Worm (Caenorhabditis elegans) whole organism, L1 larva: ENCODE results near the gene C05G5.7.
A peak's percentile ranks its signal among the peaks of the same experiment; 100 is the strongest.

Experiments
- C16A3.4 ChIP-seq: fragments of 150-350 bp; optimal IDR thresholded peaks from 2 replicates; lab custom pipeline; 2014; ENCODE audit warnings: missing biosample characterization, missing genetic modification characterization
- C34B4.2 ChIP-seq: sonication (generic microtip); optimal IDR thresholded peaks from 2 replicates; lab custom pipeline; 2017; ENCODE audit warnings: mild to moderate bottlenecking, missing genetic modification characterization, missing compliant biosample characterization
- Y116A8C.19 ChIP-seq: sonication (generic microtip); optimal IDR thresholded peaks from 2 replicates; lab custom pipeline; 2016; ENCODE audit warnings: missing compliant biosample characterization, missing genetic modification characterization, borderline replicate concordance
- alr-1 ChIP-seq: fragments of 200-800 bp; sonication (Bioruptor generic); optimal IDR thresholded peaks from 2 replicates; lab custom pipeline; 2018; ENCODE audit warnings: borderline replicate concordance, mild to moderate bottlenecking, missing genetic modification characterization, missing compliant biosample characterization
- aly-2 ChIP-seq: fragments of 150-350 bp; optimal IDR thresholded peaks from 2 replicates; lab custom pipeline; 2014; ENCODE audit warnings: missing biosample characterization, missing genetic modification characterization
- blmp-1 ChIP-seq: fragments of 150-350 bp; optimal IDR thresholded peaks from 2 replicates; lab custom pipeline; 2014; ENCODE audit warnings: missing biosample characterization, missing genetic modification characterization
- ceh-63 ChIP-seq: fragments of 200-800 bp; sonication (Bioruptor generic); optimal IDR thresholded peaks from 2 replicates; lab custom pipeline; 2018; ENCODE audit warnings: mild to moderate bottlenecking, missing genetic modification characterization, missing compliant biosample characterization
- ceh-82 ChIP-seq, 3 experiments: fragments of 150-350 bp in 1 of 3; sonication (generic microtip) in 2 of 3; optimal IDR thresholded peaks; 2 replicates each; lab custom pipeline; 2014 to 2017; ENCODE audit warnings: missing biosample characterization in 3 of 3, missing genetic modification characterization in 3 of 3
- ceh-90 ChIP-seq: sonication (generic microtip); optimal IDR thresholded peaks from 2 replicates; lab custom pipeline; 2016; ENCODE audit warnings: missing genetic modification characterization, missing compliant biosample characterization
- dsc-1 ChIP-seq: sonication (generic microtip); optimal IDR thresholded peaks from 2 replicates; lab custom pipeline; 2016; ENCODE audit warnings: mild to moderate bottlenecking, missing genetic modification characterization, missing compliant biosample characterization
- egl-13 ChIP-seq: sonication (generic microtip); optimal IDR thresholded peaks from 2 replicates; lab custom pipeline; 2016; ENCODE audit warnings: missing genotype, missing genetic modification reagents, missing genetic modification characterization, missing compliant biosample characterization
- elt-2 ChIP-seq: sonication (generic microtip); optimal IDR thresholded peaks from 2 replicates; lab custom pipeline; 2016; ENCODE audit warnings: missing genetic modification characterization, mild to moderate bottlenecking, inconsistent platforms, missing compliant biosample characterization, missing genetic modification reagents
- fkh-10 ChIP-seq: sonication (generic microtip); optimal IDR thresholded peaks from 2 replicates; lab custom pipeline; 2017; ENCODE audit warnings: missing biosample characterization, missing genetic modification reagents, missing genetic modification characterization
- fos-1 ChIP-seq: fragments of 150-350 bp; optimal IDR thresholded peaks from 2 replicates; lab custom pipeline; 2014; ENCODE audit warnings: missing biosample characterization, missing genetic modification characterization
- grh-1 ChIP-seq: fragments of 200-800 bp; sonication (Bioruptor generic); IDR thresholded peaks from 2 replicates; pipeline ENCODE4 v1.3.6; 2022; ENCODE audit warnings: missing genetic modification reagents, missing genetic modification characterization, missing compliant biosample characterization
- hlh-17 ChIP-seq: fragments of 200-800 bp; sonication (Bioruptor generic); optimal IDR thresholded peaks from 2 replicates; lab custom pipeline; 2018; ENCODE audit warnings: missing genetic modification characterization, mild to moderate bottlenecking, missing compliant biosample characterization, moderate library complexity, borderline replicate concordance
- hpl-2 ChIP-seq: fragments of 150-350 bp; optimal IDR thresholded peaks from 2 replicates; lab custom pipeline; 2014; ENCODE audit warnings: missing biosample characterization, missing genetic modification reagents, missing genetic modification characterization
- irx-1 ChIP-seq: sonication (generic microtip); optimal IDR thresholded peaks from 2 replicates; lab custom pipeline; 2016; ENCODE audit warnings: missing genetic modification characterization, missing compliant biosample characterization
- jun-1 ChIP-seq: fragments of 150-350 bp; optimal IDR thresholded peaks from 2 replicates; lab custom pipeline; 2014; ENCODE audit warnings: missing biosample characterization, missing genetic modification reagents, missing genetic modification characterization
- lin-15B ChIP-seq: fragments of 150-350 bp; sonication (generic microtip); optimal IDR thresholded peaks from 3 replicates; lab custom pipeline; 2014; ENCODE audit warnings: missing biosample characterization, missing genetic modification characterization
- lir-3 ChIP-seq: sonication (generic microtip); optimal IDR thresholded peaks from 2 replicates; lab custom pipeline; 2016; ENCODE audit warnings: mild to moderate bottlenecking, missing genetic modification characterization, moderate library complexity, missing compliant biosample characterization; ENCODE audit not compliant: poor library complexity
- mdl-1 ChIP-seq, 2 experiments: fragments of 150-350 bp; optimal IDR thresholded peaks; 2 replicates each; lab custom pipeline; 2014 to 2017; ENCODE audit warnings: missing biosample characterization in 2 of 2, missing genetic modification characterization in 2 of 2, inconsistent platforms in 1 of 2
- mep-1 ChIP-seq: fragments of 150-350 bp; optimal IDR thresholded peaks from 2 replicates; lab custom pipeline; 2014; ENCODE audit warnings: missing biosample characterization, missing genetic modification characterization
- nhr-11 ChIP-seq: fragments of 150-350 bp; optimal IDR thresholded peaks from 2 replicates; lab custom pipeline; 2014; ENCODE audit warnings: missing biosample characterization, missing genetic modification characterization
- nhr-19 ChIP-seq: fragments of 200-800 bp; sonication (Bioruptor generic); conservative IDR thresholded peaks from 2 replicates; pipeline ENCODE4 v1.3.6; 2022; ENCODE audit warnings: missing genetic modification characterization, missing compliant biosample characterization
- nhr-20 ChIP-seq: sonication (generic microtip); optimal IDR thresholded peaks from 2 replicates; lab custom pipeline; 2016; ENCODE audit warnings: mild to moderate bottlenecking, missing genetic modification characterization, missing compliant biosample characterization
- nhr-47 ChIP-seq: sonication (generic microtip); optimal IDR thresholded peaks from 2 replicates; lab custom pipeline; 2016; ENCODE audit warnings: mild to moderate bottlenecking, missing genetic modification characterization, moderate library complexity, missing compliant biosample characterization
- nhr-71 ChIP-seq: sonication (generic microtip); optimal IDR thresholded peaks from 2 replicates; lab custom pipeline; 2016; ENCODE audit warnings: mild to moderate bottlenecking, missing genetic modification characterization, moderate library complexity, missing compliant biosample characterization
- nhr-76 ChIP-seq: sonication (generic microtip); optimal IDR thresholded peaks from 2 replicates; lab custom pipeline; 2017; ENCODE audit warnings: missing biosample characterization, missing genetic modification characterization
- nhr-77 ChIP-seq: fragments of 150-350 bp; optimal IDR thresholded peaks from 2 replicates; lab custom pipeline; 2014; ENCODE audit warnings: missing biosample characterization, missing genetic modification characterization
- nhr-84 ChIP-seq: sonication (generic microtip); optimal IDR thresholded peaks from 2 replicates; lab custom pipeline; 2017; ENCODE audit warnings: missing biosample characterization, missing genetic modification characterization
- pag-3 ChIP-seq: sonication (generic microtip); optimal IDR thresholded peaks from 2 replicates; lab custom pipeline; 2017; ENCODE audit warnings: missing genetic modification characterization, mild to moderate bottlenecking, missing compliant biosample characterization, antibody characterized with exemption, borderline replicate concordance; ENCODE audit not compliant: insufficient read depth
- rnt-1 ChIP-seq: sonication (generic microtip); optimal IDR thresholded peaks from 2 replicates; lab custom pipeline; 2016; ENCODE audit warnings: mild to moderate bottlenecking, missing genetic modification characterization, moderate library complexity, missing compliant biosample characterization
- skn-1 ChIP-seq: fragments of 150-350 bp; optimal IDR thresholded peaks from 2 replicates; lab custom pipeline; 2014; ENCODE audit warnings: missing biosample characterization, missing genetic modification characterization
- snpc-4 ChIP-seq: fragments of 150-350 bp; optimal IDR thresholded peaks from 2 replicates; lab custom pipeline; 2014; ENCODE audit warnings: missing biosample characterization, missing genetic modification characterization
- snu-23 ChIP-seq: sonication (generic microtip); optimal IDR thresholded peaks from 2 replicates; lab custom pipeline; 2016; ENCODE audit warnings: missing genetic modification characterization, missing compliant biosample characterization
- sox-4 ChIP-seq: sonication (generic microtip); optimal IDR thresholded peaks from 2 replicates; lab custom pipeline; 2016; ENCODE audit warnings: missing genetic modification characterization, missing compliant biosample characterization
- sptf-1 ChIP-seq: fragments of 150-350 bp; optimal IDR thresholded peaks from 2 replicates; lab custom pipeline; 2014; ENCODE audit warnings: missing biosample characterization, missing genetic modification characterization
- tbx-2 ChIP-seq: sonication (generic microtip); optimal IDR thresholded peaks from 2 replicates; lab custom pipeline; 2016; ENCODE audit warnings: missing genetic modification characterization, missing compliant biosample characterization
- tlp-1 ChIP-seq: fragments of 150-350 bp; optimal IDR thresholded peaks from 2 replicates; lab custom pipeline; 2014; ENCODE audit warnings: missing biosample characterization, missing genetic modification characterization
- unc-130 ChIP-seq: fragments of 150-350 bp; optimal IDR thresholded peaks from 2 replicates; lab custom pipeline; 2017; ENCODE audit warnings: missing biosample characterization, missing genetic modification characterization, inconsistent platforms
- unc-86 ChIP-seq: sonication (generic microtip); optimal IDR thresholded peaks from 2 replicates; lab custom pipeline; 2016; ENCODE audit warnings: missing genetic modification characterization, missing compliant biosample characterization
- unc-98 ChIP-seq: fragments of 200-800 bp; sonication (Bioruptor generic); IDR thresholded peaks from 2 replicates; pipeline ENCODE4 v1.3.6; 2022; ENCODE audit warnings: missing genetic modification characterization, missing compliant biosample characterization
- vab-15 ChIP-seq: sonication (generic microtip); optimal IDR thresholded peaks from 2 replicates; lab custom pipeline; 2017; ENCODE audit warnings: missing genotype, mild to moderate bottlenecking, missing genetic modification characterization, missing compliant biosample characterization
- xbp-1 ChIP-seq: sonication (generic microtip); optimal IDR thresholded peaks from 2 replicates; lab custom pipeline; 2016; ENCODE audit warnings: missing genetic modification characterization, missing compliant biosample characterization
- zag-1 ChIP-seq: fragments of 150-350 bp; optimal IDR thresholded peaks from 2 replicates; lab custom pipeline; 2014; ENCODE audit warnings: missing biosample characterization, missing genetic modification characterization
- zip-4 ChIP-seq: fragments of 200-800 bp; sonication (Bioruptor generic); optimal IDR thresholded peaks from 2 replicates; lab custom pipeline; 2018; ENCODE audit warnings: mild to moderate bottlenecking, missing genetic modification characterization, moderate library complexity, missing compliant biosample characterization
- ztf-11 ChIP-seq, 2 experiments: sonication (generic microtip); optimal IDR thresholded peaks; 2 replicates each; lab custom pipeline; 2016 to 2017; ENCODE audit warnings: missing genetic modification characterization in 2 of 2, missing biosample characterization in 1 of 2, missing compliant biosample characterization in 1 of 2
- ztf-4 ChIP-seq: fragments of 150-350 bp; optimal IDR thresholded peaks from 2 replicates; lab custom pipeline; 2014; ENCODE audit warnings: missing biosample characterization, missing genetic modification characterization

C05G5.7 gene

DNA sequence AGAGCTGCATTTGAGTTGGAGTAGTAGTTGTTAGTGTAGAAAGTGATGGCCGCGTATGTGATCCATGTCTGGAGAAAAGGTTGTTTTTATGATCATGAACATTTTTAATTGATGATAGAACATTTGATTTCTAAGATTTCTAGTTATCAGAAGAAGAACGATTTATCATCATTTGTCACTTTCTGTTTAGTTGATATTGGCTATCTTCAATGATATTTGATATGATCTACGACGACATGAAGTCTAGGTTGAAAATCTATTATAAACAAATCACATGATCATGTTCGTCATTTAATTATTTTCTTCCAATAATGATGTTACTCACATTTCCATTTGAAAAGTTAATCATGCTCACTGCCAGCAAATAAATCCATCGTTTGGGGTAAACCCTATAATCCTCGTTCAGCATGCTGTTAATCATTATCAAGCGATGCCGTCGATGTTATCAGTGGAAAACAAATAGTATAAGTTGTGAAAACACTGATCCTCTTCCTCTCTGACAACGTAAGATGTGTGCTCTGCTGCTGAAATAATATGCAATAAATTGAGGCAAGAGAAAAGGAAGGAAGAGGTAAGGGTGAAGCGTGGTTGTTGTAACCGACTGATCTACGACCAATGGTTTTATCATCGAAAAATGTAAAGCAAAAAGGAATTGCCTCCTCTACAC lies 6.5 kb downstream of the C05G5.7 start (continued):
- TF ChIP-seq hpl-2 (GFP tag; lab: Kevin White, UChicago) (no peak), unc-86 (tag; lab: Kevin White, UChicago) (no peak), skn-1 (tag; lab: Kevin White, UChicago) (no peak), hlh-17 (GFP tag; lab: Kevin White, UChicago) (no peak), aly-2 (tag; lab: Kevin White, UChicago) (no peak), C16A3.4 (tag; lab: Kevin White, UChicago) (no peak), snpc-4 (tag; lab: Kevin White, UChicago) (no peak), lin-15B (tag; lab: Kevin White, UChicago) (no peak), mep-1 (tag; lab: Kevin White, UChicago) (no peak), tlp-1 (tag; lab: Kevin White, UChicago) (no peak), ceh-63 (GFP tag; lab: Kevin White, UChicago) (no peak), Y116A8C.19 (no peak), sox-4 (tag; lab: Kevin White, UChicago) (no peak), nhr-76 (tag; lab: Kevin White, UChicago) (no peak), jun-1 (peak; percentile 41), sptf-1 (tag; lab: Kevin White, UChicago) (no peak), grh-1 (GFP tag; lab: Robert Waterston, UW) (no peak), zag-1 (tag; lab: Kevin White, UChicago) (no peak), irx-1 (tag; lab: Kevin White, UChicago) (no peak), pag-3 (tag; lab: Kevin White, UChicago) (no peak), fkh-10 (GFP tag; lab: Kevin White, UChicago) (no peak), C34B4.2 (tag; lab: Kevin White, UChicago) (no peak), xbp-1 (tag; lab: Kevin White, UChicago) (no peak), ceh-90 (tag; lab: Kevin White, UChicago) (no peak), unc-98 (GFP tag; lab: Robert Waterston, UW) (no peak), nhr-47 (tag; lab: Kevin White, UChicago) (no peak), tbx-2 (peak; percentile 52), ztf-4 (tag; lab: Kevin White, UChicago) (no peak), elt-2 (peak; percentile 73), lir-3 (no peak), egl-13 (tag; lab: Kevin White, UChicago) (no peak), nhr-84 (no peak), ztf-11 (tag; optimal IDR thresholded peaks at IDR 0.05; lab: Kevin White, UChicago) (no peak), nhr-11 (no peak), nhr-77 (tag; lab: Kevin White, UChicago) (no peak), snu-23 (peak; percentile 26)

DNA sequence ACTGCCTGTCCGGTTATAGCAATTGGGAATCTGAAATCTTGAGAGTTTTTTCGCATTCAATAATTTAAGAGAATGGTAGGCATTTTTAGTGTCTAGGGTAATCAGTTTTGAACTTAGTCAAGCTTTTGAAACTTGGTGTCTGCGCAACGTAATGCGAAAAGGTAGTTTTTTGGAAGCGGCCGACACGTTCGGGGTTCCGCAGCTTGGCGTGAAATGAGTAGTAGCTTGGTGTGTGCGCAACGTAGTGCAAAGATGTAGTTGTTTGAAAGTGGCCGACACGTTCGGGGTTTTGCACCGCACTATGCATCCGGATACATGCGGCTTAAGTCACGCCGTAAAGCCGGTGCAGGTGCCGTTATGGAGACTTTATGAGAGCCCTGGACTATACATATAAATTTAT lies 7.4 kb downstream of the C05G5.7 start:
- TF ChIP-seq unc-98 (GFP tag; lab: Robert Waterston, UW), result no peak
- no peak for TF ChIP-seq jun-1
- TF ChIP-seq irx-1 (tag; lab: Kevin White, UChicago), result no peak
- TF ChIP-seq snpc-4 (tag; lab: Kevin White, UChicago), result peak; percentile 35
- TF ChIP-seq sox-4 (tag; lab: Kevin White, UChicago), result no peak
- TF ChIP-seq zip-4 (GFP tag; lab: Kevin White, UChicago), result no peak
- TF ChIP-seq sptf-1 (tag; lab: Kevin White, UChicago), result no peak

DNA sequence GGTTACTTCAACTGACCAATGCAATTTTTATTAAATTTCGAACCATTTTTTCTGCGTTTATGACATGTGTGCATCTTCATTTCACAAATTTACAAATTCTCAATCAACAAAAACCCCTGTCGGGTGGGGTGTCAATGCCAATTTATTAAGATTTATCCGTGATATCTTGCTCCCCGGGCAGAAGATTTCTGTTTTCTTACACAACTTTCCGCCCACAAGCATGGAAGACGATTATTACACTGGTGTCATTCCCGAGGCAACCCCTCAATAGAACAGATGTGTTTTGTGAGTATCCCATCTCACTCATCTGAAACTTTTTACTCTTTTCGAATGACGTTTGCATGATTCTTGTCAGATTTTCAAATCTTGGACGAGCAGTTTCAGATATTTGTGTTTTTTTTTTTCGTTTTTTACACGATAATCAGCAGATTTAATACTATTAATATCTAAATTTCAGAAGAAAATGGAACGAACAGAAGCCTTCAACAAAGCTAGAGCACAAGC lies 11.7 kb downstream of the C05G5.7 start, which contains the start of gene F33C8.4:
Gene F33C8.4 (plus strand): TSS at position 454 of the 504 bp plus-strand sequence.
- TF ChIP-seq nhr-19, result no peak; the same call in 1 of the 2 replicates
- no peak for TF ChIP-seq Y116A8C.19
- no peak for TF ChIP-seq vab-15
- no peak for TF ChIP-seq blmp-1 (tag; lab: Kevin White, UChicago)
- peak; percentile 38 for TF ChIP-seq rnt-1 (tag; lab: Kevin White, UChicago)
- no peak for TF ChIP-seq zag-1 (tag; lab: Kevin White, UChicago)
- TF ChIP-seq alr-1, result no peak
- TF ChIP-seq unc-130 (tag; lab: Kevin White, UChicago), result peak; percentile 29
- no peak for TF ChIP-seq fos-1
- TF ChIP-seq ceh-82 (tag; optimal IDR thresholded peaks at IDR 0.05; lab: Kevin White, UChicago), result no peak
- peak; percentile 83 for TF ChIP-seq dsc-1
- TF ChIP-seq mdl-1 (tag; optimal IDR thresholded peaks at IDR 0.05; lab: Kevin White, UChicago), result peak in 1 of 2 experiments; percentile 8
- no peak for TF ChIP-seq lir-3
- TF ChIP-seq nhr-71 (tag; lab: Kevin White, UChicago), result peak; percentile 41
- TF ChIP-seq snu-23, result peak; percentile 7
- no peak for TF ChIP-seq nhr-20 (tag; lab: Kevin White, UChicago)
